Fruit fly (Drosophila melanogaster) whole organism, wandering third instar larva: ENCODE results near the gene AlkB.

Source experiments
- Abd-B ChIP-seq: fragments of >200 bp; optimal IDR thresholded peaks from 2 replicates; lab custom pipeline; 2017; ENCODE audit warnings: missing biosample characterization, missing genetic modification characterization
- CG32264 ChIP-seq: fragments of 200-800 bp; sonication (Bioruptor generic); optimal IDR thresholded peaks from 2 replicates; lab custom pipeline; 2016; ENCODE audit warnings: missing biosample characterization, missing genetic modification characterization
- CG9705 ChIP-seq: fragments of 200-800 bp; sonication (Bioruptor generic); optimal IDR thresholded peaks from 2 replicates; lab custom pipeline; 2018; ENCODE audit warnings: missing biosample characterization, mild to moderate bottlenecking, missing genetic modification characterization
- CrebA ChIP-seq: fragments of 200-800 bp; sonication (Bioruptor generic); optimal IDR thresholded peaks from 2 replicates; lab custom pipeline; 2016; ENCODE audit warnings: missing biosample characterization, mild to moderate bottlenecking, missing genetic modification characterization, borderline replicate concordance
- Dif ChIP-seq: fragments of 200-275, 200-300 bp; sonication (Bioruptor generic); optimal IDR thresholded peaks from 2 replicates; lab custom pipeline; 2018; ENCODE audit warnings: missing biosample characterization, missing genetic modification characterization; ENCODE audit not compliant: partially characterized antibody
- GATAd ChIP-seq: sonication (Bioruptor generic); optimal IDR thresholded peaks from 2 replicates; lab custom pipeline; 2016; ENCODE audit warnings: missing biosample characterization, missing genetic modification characterization
- HLH106 ChIP-seq: fragments of 200-800 bp; optimal IDR thresholded peaks from 3 replicates; lab custom pipeline; 2019; ENCODE audit warnings: missing biosample characterization, mild to moderate bottlenecking, missing genetic modification characterization, moderate library complexity
- Hnf4 ChIP-seq: fragments of 200-800 bp; sonication (Bioruptor generic); optimal IDR thresholded peaks from 2 replicates; lab custom pipeline; 2016; ENCODE audit warnings: missing biosample characterization, mild to moderate bottlenecking, missing genetic modification characterization
- Hr78 ChIP-seq: fragments of >200 bp; optimal IDR thresholded peaks from 2 replicates; lab custom pipeline; 2017; ENCODE audit warnings: missing biosample characterization, missing genetic modification characterization
- Hr83 ChIP-seq: fragments of 200-300 bp; sonication (Bioruptor generic); optimal IDR thresholded peaks from 2 replicates; lab custom pipeline; 2016; ENCODE audit warnings: missing biosample characterization, mild to moderate bottlenecking, missing genetic modification characterization, moderate library complexity; ENCODE audit not compliant: poor library complexity, severe bottlenecking
- Myc ChIP-seq: fragments of >200 bp; optimal IDR thresholded peaks from 2 replicates; lab custom pipeline; 2017
- N ChIP-seq: fragments of >200 bp; optimal IDR thresholded peaks from 2 replicates; lab custom pipeline; 2018; ENCODE audit warnings: missing biosample characterization, missing external identifiers, missing genetic modification characterization
- Rel ChIP-seq, 2 experiments: fragments of 200-800 bp; sonication (Bioruptor generic) in 1 of 2; optimal IDR thresholded peaks; 2 replicates in 1 of 2; 3 replicates in 1 of 2; lab custom pipeline; 2016 to 2019; ENCODE audit warnings: mild to moderate bottlenecking in 2 of 2, missing biosample characterization in 2 of 2, missing genetic modification characterization in 2 of 2, moderate library complexity in 1 of 2
- Sp1 ChIP-seq: fragments of 200-800 bp; sonication (Bioruptor generic); optimal IDR thresholded peaks from 3 replicates; lab custom pipeline; 2019; ENCODE audit warnings: missing biosample characterization, mild to moderate bottlenecking, missing genetic modification characterization, moderate library complexity
- Vsx2 ChIP-seq: fragments of 200-300, 225-300 bp; sonication (Bioruptor generic); optimal IDR thresholded peaks from 2 replicates; lab custom pipeline; 2018; ENCODE audit warnings: missing biosample characterization, missing genetic modification characterization; ENCODE audit not compliant: partially characterized antibody
- br ChIP-seq: fragments of 200-800 bp; sonication (Bioruptor generic); optimal IDR thresholded peaks from 2 replicates; lab custom pipeline; 2016; ENCODE audit warnings: missing biosample characterization, missing genetic modification characterization
- brk ChIP-seq: fragments of 200-800 bp; sonication (Bioruptor generic); optimal IDR thresholded peaks from 2 replicates; lab custom pipeline; 2016; ENCODE audit warnings: missing biosample characterization, mild to moderate bottlenecking, missing genetic modification characterization
- dmrt93B ChIP-seq: fragments of 200-800 bp; sonication (Bioruptor generic); optimal IDR thresholded peaks from 2 replicates; lab custom pipeline; 2018; ENCODE audit warnings: missing biosample characterization, mild to moderate bottlenecking, missing genetic modification characterization
- ey ChIP-seq: fragments of 200-800 bp; sonication (Bioruptor generic); optimal IDR thresholded peaks from 2 replicates; lab custom pipeline; 2016; ENCODE audit warnings: missing biosample characterization, missing genetic modification characterization
- foxo ChIP-seq, 2 experiments: fragments of 200-800 bp; sonication (Bioruptor generic); optimal IDR thresholded peaks; 2 replicates in 1 of 2; 3 replicates in 1 of 2; lab custom pipeline; 2016 to 2017; ENCODE audit warnings: missing biosample characterization in 2 of 2, missing genetic modification characterization in 2 of 2
- fru ChIP-seq: fragments of 200-800 bp; sonication (Bioruptor generic); optimal IDR thresholded peaks from 3 replicates; lab custom pipeline; 2016; ENCODE audit warnings: missing biosample characterization, mild to moderate bottlenecking, missing genetic modification characterization
- h ChIP-seq: fragments of 200-800 bp; sonication (Bioruptor generic); optimal IDR thresholded peaks from 3 replicates; lab custom pipeline; 2016; ENCODE audit warnings: missing biosample characterization, mild to moderate bottlenecking, missing genetic modification characterization
- jim ChIP-seq: fragments of 175-275, 200-325 bp; sonication (Bioruptor generic); optimal IDR thresholded peaks from 2 replicates; lab custom pipeline; 2016; ENCODE audit warnings: missing biosample characterization, mild to moderate bottlenecking, missing genetic modification characterization
- lola ChIP-seq: fragments of >200 bp; optimal IDR thresholded peaks from 2 replicates; lab custom pipeline; 2017; ENCODE audit warnings: missing biosample characterization, missing genetic modification characterization
- pan ChIP-seq: fragments of >200 bp; optimal IDR thresholded peaks from 2 replicates; lab custom pipeline; 2017
- psq ChIP-seq: fragments of 200-800 bp; sonication (Bioruptor generic); optimal IDR thresholded peaks from 3 replicates; lab custom pipeline; 2017; ENCODE audit warnings: missing biosample characterization, mild to moderate bottlenecking, missing genetic modification characterization, moderate library complexity
- rgr ChIP-seq: fragments of 200-800 bp; sonication (Bioruptor generic); optimal IDR thresholded peaks from 3 replicates; lab custom pipeline; 2016; ENCODE audit warnings: missing biosample characterization, mild to moderate bottlenecking, missing genetic modification characterization
- sage ChIP-seq: fragments of 200-800 bp; sonication (Bioruptor generic); optimal IDR thresholded peaks from 2 replicates; lab custom pipeline; 2016; ENCODE audit warnings: missing biosample characterization, mild to moderate bottlenecking, missing genetic modification characterization
- sv ChIP-seq: fragments of 200-800 bp; sonication (Bioruptor generic); optimal IDR thresholded peaks from 3 replicates; lab custom pipeline; 2016; ENCODE audit warnings: missing biosample characterization, missing genetic modification characterization
- tai ChIP-seq: sonication (Bioruptor generic); optimal IDR thresholded peaks from 2 replicates; lab custom pipeline; 2016; ENCODE audit warnings: missing biosample characterization, missing genetic modification characterization
- woc ChIP-seq: sonication (Bioruptor generic); optimal IDR thresholded peaks from 2 replicates; lab custom pipeline; 2016; ENCODE audit warnings: missing biosample characterization, mild to moderate bottlenecking, missing genetic modification characterization

The AlkB gene

DNA sequence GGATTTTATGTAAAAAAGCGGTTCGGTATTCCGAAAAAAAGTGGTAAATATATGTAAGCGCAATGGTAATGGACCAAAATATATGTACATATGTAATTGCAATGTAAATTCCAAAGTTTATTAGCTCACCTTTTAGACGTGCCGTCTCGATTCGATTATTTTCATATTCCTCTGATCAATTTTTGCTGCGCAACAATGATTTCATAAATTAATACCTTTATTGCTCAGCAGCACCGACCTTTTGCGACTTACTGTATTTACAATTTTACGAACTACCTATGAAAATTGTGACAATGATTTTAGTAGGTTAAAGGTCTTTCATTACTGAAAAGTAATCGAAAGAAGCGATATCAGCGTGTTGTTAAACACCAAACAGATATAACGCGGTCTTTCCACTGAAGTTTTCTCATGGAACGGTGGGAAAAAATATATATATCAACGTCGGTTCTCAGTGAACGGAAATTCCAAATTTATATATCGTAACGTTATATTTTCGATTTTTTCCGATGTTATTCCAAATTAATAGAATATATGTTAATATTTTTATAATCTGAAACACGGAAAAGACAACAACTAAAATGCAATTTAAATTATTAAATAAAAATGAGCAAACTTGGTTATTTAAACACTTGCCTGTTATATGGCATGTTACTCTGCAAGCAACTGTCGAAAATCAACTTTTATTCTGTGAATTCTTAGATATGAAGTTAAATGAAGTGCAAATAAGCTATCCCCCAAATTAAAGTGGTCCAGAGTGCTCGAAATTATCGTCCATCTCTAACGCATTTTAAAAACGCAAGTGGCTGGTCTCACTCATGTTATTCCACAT lies 30.7 kb upstream of the AlkB start, which contains the start of the genes MSBP and CG15916:
Gene MSBP (minus strand): TSS at position 330 of the 829 bp plus-strand sequence.
Gene CG15916 (plus strand): TSS at position 810 of the 829 bp plus-strand sequence.
- TF ChIP-seq CG9705 (GFP tag; lab: Kevin White, UChicago) (no peak), woc (peak; percentile 41), fru (GFP tag; lab: Kevin White, UChicago) (peak; percentile 2), ey (GFP tag; lab: Kevin White, UChicago) (peak; percentile 1), jim (no peak), tai (GFP tag; lab: Kevin White, UChicago) (no peak), brk (GFP tag; lab: Kevin White, UChicago) (no peak), dmrt93B (no peak), Myc (lab: Kevin White, UChicago) (no peak), HLH106 (tag; lab: Kevin White, UChicago) (peak; percentile 51), CrebA (no peak), rgr (GFP tag; lab: Kevin White, UChicago) (peak; percentile 30), Hnf4 (GFP tag; lab: Kevin White, UChicago) (peak; percentile 17), foxo (GFP tag; optimal IDR thresholded peaks at IDR 0.05; lab: Kevin White, UChicago) (peak in 1 of 2 experiments; percentile 29), Sp1 (peak; percentile 29), psq (GFP tag; lab: Kevin White, UChicago) (peak; percentile 12), Vsx2 (GFP tag; lab: Kevin White, UChicago) (no peak), N (GFP tag; lab: Kevin White, UChicago) (peak; percentile 74), pan (no peak), Abd-B (GFP tag; lab: Kevin White, UChicago) (no peak), Hr83 (GFP tag; lab: Kevin White, UChicago) (no peak), Hr78 (GFP tag; lab: Kevin White, UChicago) (no peak)
- TF ChIP-seq, all 38 proteins: peak for 10

DNA sequence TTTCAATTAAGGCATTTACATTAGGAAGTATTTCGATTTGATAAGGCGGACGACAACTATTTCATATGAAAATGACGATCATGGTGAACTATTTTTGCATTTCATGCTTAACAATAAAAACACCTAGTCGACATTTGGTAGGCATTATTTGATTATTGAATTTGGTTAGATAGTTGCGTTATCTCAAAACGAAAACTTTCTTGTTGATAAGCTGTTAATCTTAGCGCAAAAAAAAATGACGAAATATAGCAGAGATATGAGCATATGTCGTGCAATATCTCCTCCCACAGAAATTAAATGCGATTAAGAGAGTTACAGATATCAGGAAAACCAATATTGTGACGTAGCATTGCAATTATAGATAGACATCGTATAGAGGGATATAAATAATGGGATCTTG lies 29.5 kb upstream of the AlkB start:
- TF ChIP-seq HLH106 (tag; lab: Kevin White, UChicago) (no peak), pan (no peak), Hr83 (GFP tag; lab: Kevin White, UChicago) (no peak), h (GFP tag; lab: Kevin White, UChicago) (no peak), CrebA (no peak), lola (GFP tag; lab: Kevin White, UChicago) (no peak), jim (no peak), dmrt93B (no peak), Vsx2 (GFP tag; lab: Kevin White, UChicago) (no peak), Abd-B (GFP tag; lab: Kevin White, UChicago) (no peak), br (GFP tag; lab: Kevin White, UChicago) (no peak), psq (GFP tag; lab: Kevin White, UChicago) (no peak)

DNA sequence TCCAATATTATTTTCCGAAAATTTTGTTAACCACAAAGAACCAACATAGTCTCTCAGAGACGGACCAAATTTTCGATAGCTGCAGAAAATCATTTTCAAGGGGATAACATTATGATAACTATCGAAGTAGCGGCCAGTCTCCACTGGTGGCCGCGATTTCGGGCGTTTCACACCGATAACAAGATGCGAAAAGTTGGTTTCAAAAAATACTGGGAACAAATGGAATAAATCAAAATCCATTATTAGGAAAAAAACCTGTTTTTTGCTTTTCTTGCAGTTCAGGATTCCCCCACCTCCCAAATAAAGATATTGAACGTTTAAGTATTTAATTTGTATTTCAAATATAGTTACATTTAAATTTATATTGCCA lies 27.9 kb upstream of the AlkB start, which contains the start of gene tay:
Gene tay (minus strand): TSS at position 65 of the 370 bp plus-strand sequence.
- TF ChIP-seq Rel (GFP tag; optimal IDR thresholded peaks at IDR 0.05; lab: Kevin White, UChicago) (no peak), Rel (tag; optimal IDR thresholded peaks at IDR 0.05; lab: Kevin White, UChicago) (peak; percentile 44), br (GFP tag; lab: Kevin White, UChicago) (no peak), Myc (lab: Kevin White, UChicago) (peak; percentile 18), GATAd (GFP tag; lab: Kevin White, UChicago) (no peak), Hr83 (GFP tag; lab: Kevin White, UChicago) (peak; percentile 4), Dif (GFP tag; lab: Kevin White, UChicago) (no peak), foxo (GFP tag; optimal IDR thresholded peaks at IDR 0.05; lab: Kevin White, UChicago) (no peak), rgr (GFP tag; lab: Kevin White, UChicago) (peak; percentile 15)

DNA sequence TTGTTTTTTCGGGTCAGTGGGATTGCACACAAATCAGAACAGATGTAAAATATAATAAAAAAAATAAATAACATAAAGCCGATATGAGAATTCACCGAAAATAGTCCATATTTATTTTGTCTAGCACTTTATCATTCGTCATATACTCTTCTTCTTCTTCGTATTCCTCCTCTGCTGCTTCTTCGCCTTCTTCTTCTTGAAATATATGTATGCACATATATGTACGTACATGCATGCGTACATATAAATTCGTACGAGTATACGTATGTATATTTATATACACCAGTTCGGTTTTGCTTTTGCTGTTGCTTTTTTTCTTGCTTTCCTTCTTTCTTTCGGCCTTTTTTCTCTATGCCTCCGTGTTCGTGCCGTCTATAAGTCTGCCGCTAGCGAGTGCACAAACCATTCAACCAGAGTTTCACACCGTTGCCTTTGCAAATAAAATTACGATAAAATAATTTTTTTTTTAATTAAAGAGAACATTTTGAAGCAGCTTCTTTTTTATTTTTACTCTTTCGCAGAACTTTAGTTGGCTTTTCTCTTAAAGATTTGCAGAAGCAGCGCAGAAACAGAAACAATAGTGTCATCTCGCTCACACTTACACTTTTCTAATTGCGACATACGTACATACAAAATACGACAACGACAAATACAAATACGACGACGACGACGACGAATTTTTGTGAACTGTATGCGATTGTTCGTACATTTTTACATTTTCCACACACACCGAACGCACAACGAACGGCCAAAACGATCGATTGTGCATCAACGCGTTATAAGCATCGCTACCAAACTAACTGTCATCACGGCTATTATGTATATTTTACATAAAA lies 27.3 kb upstream of the AlkB start:
- TF ChIP-seq Sp1 (peak; percentile 84), foxo (GFP tag; optimal IDR thresholded peaks at IDR 0.05; lab: Kevin White, UChicago) (no peak), CG32264 (GFP tag; lab: Kevin White, UChicago) (peak; percentile 38), psq (GFP tag; lab: Kevin White, UChicago) (peak; percentile 100), Rel (GFP tag; optimal IDR thresholded peaks at IDR 0.05; lab: Kevin White, UChicago) (peak; percentile 35), Rel (tag; optimal IDR thresholded peaks at IDR 0.05; lab: Kevin White, UChicago) (peak; percentile 38), lola (GFP tag; lab: Kevin White, UChicago) (no peak), Dif (GFP tag; lab: Kevin White, UChicago) (no peak), sage (GFP tag; lab: Kevin White, UChicago) (peak; percentile 67), pan (no peak), sv (GFP tag; lab: Kevin White, UChicago) (no peak), br (GFP tag; lab: Kevin White, UChicago) (peak; percentile 21)
